Fruit fly (Drosophila melanogaster): ENCODE measurements around the gene Zasp66.

dm6 chr3L:8681271-8681670 lies 57.1 kb downstream of the Zasp66 start:
- TF ChIP-seq CG8478 (optimal IDR thresholded peaks at IDR 0.05), result no peak
- TF ChIP-seq CTCF (optimal IDR thresholded peaks at IDR 0.05), result no peak

Data from S2 (cell line).